Worm (Caenorhabditis elegans): Measurements from ENCODE around the gene T10C6.16.

DNA sequence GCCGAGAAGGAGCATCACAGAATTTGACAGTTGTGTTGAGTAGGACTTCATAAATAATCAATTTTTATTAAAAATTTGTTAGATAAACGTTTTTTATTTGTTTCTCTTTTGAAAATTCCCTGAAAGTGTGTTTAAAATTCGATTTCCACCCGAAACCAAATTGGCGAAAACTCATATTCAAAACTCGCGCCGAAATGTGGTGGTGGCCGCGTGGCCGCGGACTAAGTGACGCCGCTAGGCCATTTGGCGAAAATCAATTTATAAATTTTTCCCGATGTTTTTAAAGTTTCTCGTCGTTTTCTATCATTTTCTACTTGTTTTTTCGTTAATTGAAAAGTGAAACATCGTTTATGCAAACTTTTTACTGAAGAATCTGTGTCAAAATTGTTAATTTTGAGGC lies 10.2 kb downstream of the T10C6.16 start:
- peak; percentile 4 for TF ChIP-seq lin-13 (GFP tag; optimal IDR thresholded peaks at IDR 0.05)
- no peak for TF ChIP-seq aly-2 (tag; optimal IDR thresholded peaks at IDR 0.05)
- no peak for TF ChIP-seq ztf-4 (tag; optimal IDR thresholded peaks at IDR 0.05)
- no peak for TF ChIP-seq zag-1 (tag; optimal IDR thresholded peaks at IDR 0.05)
- no peak for TF ChIP-seq nhr-23 (tag; optimal IDR thresholded peaks at IDR 0.05)
- TF ChIP-seq snpc-4 (tag; optimal IDR thresholded peaks at IDR 0.05) = peak; percentile 31
- TF ChIP-seq nhr-6 (tag; optimal IDR thresholded peaks at IDR 0.05) = no peak
- no peak for TF ChIP-seq lin-11 (tag; optimal IDR thresholded peaks at IDR 0.05)
- peak; percentile 12 for TF ChIP-seq nhr-129 (tag; optimal IDR thresholded peaks at IDR 0.05)
- TF ChIP-seq F13H6.1 (tag; optimal IDR thresholded peaks at IDR 0.05) = no peak
- TF ChIP-seq ztf-11 (tag; optimal IDR thresholded peaks at IDR 0.05) = no peak
- TF ChIP-seq ceh-16 (tag; optimal IDR thresholded peaks at IDR 0.05) = no peak
- TF ChIP-seq nhr-237 (tag; optimal IDR thresholded peaks at IDR 0.05) = no peak
- no peak for TF ChIP-seq ama-1 (optimal IDR thresholded peaks at IDR 0.05)
